Fruit fly (Drosophila melanogaster) whole organism, embryonic: ENCODE data around the gene CG43307.

Source experiments
- Aef1 ChIP-seq: fragments of 200-800 bp; sonication (Bioruptor generic); IDR thresholded peaks from 3 replicates; pipeline ENCODE4 v1.3.6; 2022; ENCODE audit warnings: missing biosample characterization, missing genetic modification characterization
- Bteb2 ChIP-seq: fragments of 200-800 bp; sonication (Bioruptor generic); optimal IDR thresholded peaks from 2 replicates; lab custom pipeline; 2016; ENCODE audit warnings: missing biosample characterization, missing genetic modification characterization
- CG10565 ChIP-seq: fragments of 200-800 bp; sonication (Bioruptor generic); optimal IDR thresholded peaks from 3 replicates; lab custom pipeline; 2016; ENCODE audit warnings: missing biosample characterization, mild to moderate bottlenecking, missing genetic modification characterization
- CG11723 ChIP-seq: fragments of 200-800 bp; sonication (Bioruptor generic); optimal IDR thresholded peaks from 2 replicates; lab custom pipeline; 2017; ENCODE audit warnings: missing biosample characterization, mild to moderate bottlenecking, missing genetic modification characterization
- CG13287 ChIP-seq: fragments of 200-800 bp; sonication (Bioruptor generic); IDR thresholded peaks from 2 replicates; pipeline ENCODE4 v1.3.6; 2022; ENCODE audit warnings: missing biosample characterization, missing genetic modification characterization; ENCODE audit not compliant: partially characterized antibody
- CG14860 ChIP-seq: fragments of 200-800 bp; sonication (Bioruptor generic); IDR thresholded peaks from 3 replicates; pipeline ENCODE4 v1.3.6; 2022; ENCODE audit warnings: missing biosample characterization, missing genetic modification characterization; ENCODE audit not compliant: partially characterized antibody
- CG15073 ChIP-seq: fragments of 200-800 bp; sonication (Bioruptor generic); optimal IDR thresholded peaks from 2 replicates; lab custom pipeline; 2016; ENCODE audit warnings: missing biosample characterization, missing genetic modification characterization
- CG16779 ChIP-seq: fragments of 200-800 bp; sonication (Bioruptor generic); IDR thresholded peaks from 2 replicates; pipeline ENCODE4 v1.3.6; 2022; ENCODE audit warnings: missing biosample characterization, missing genetic modification characterization
- CG16815 ChIP-seq: fragments of 200-800 bp; sonication (Bioruptor generic); optimal IDR thresholded peaks from 3 replicates; lab custom pipeline; 2017; ENCODE audit warnings: missing biosample characterization, mild to moderate bottlenecking, missing genetic modification characterization
- CG17328 ChIP-seq: fragments of 200-800 bp; sonication (Bioruptor generic); IDR thresholded peaks from 2 replicates; pipeline ENCODE4 v1.3.6; 2022; ENCODE audit warnings: missing biosample characterization, missing genetic modification characterization
- CG18262 ChIP-seq: fragments of 200-800 bp; optimal IDR thresholded peaks from 3 replicates; lab custom pipeline; 2019; ENCODE audit warnings: missing biosample characterization, mild to moderate bottlenecking, missing genetic modification characterization, moderate library complexity
- CG1832 ChIP-seq: fragments of 200-800 bp; sonication (Bioruptor generic); optimal IDR thresholded peaks from 2 replicates; lab custom pipeline; 2017; ENCODE audit warnings: missing biosample characterization, mild to moderate bottlenecking, missing genetic modification characterization, inconsistent platforms
- CG2120 ChIP-seq: fragments of 200-800 bp; sonication (Bioruptor generic); optimal IDR thresholded peaks from 3 replicates; lab custom pipeline; 2016; ENCODE audit warnings: missing biosample characterization, missing genetic modification characterization
- CG31224 ChIP-seq: fragments of 200-800 bp; sonication (Bioruptor generic); IDR thresholded peaks from 2 replicates; pipeline ENCODE4 v1.3.6; 2022; ENCODE audit warnings: missing biosample characterization, missing genetic modification characterization
- CG32532 ChIP-seq: fragments of 200-800 bp; sonication (Bioruptor generic); IDR thresholded peaks from 2 replicates; pipeline ENCODE4 v1.3.6; 2022; ENCODE audit warnings: missing biosample characterization, missing genetic modification characterization
- CG32767 ChIP-seq: fragments of 200-800 bp; sonication (Bioruptor generic); IDR thresholded peaks from 2 replicates; pipeline ENCODE4 v1.3.6; 2022; ENCODE audit warnings: missing biosample characterization, missing genetic modification characterization
- CG4854 ChIP-seq: fragments of 200-800 bp; sonication (Bioruptor generic); optimal IDR thresholded peaks from 2 replicates; lab custom pipeline; 2016; ENCODE audit warnings: missing biosample characterization, missing genetic modification characterization, inconsistent platforms
- CG6254 ChIP-seq: fragments of 200-800 bp; sonication (Bioruptor generic); optimal IDR thresholded peaks from 3 replicates; lab custom pipeline; 2017; ENCODE audit warnings: mild to moderate bottlenecking, missing biosample characterization, missing genetic modification reagents, missing genetic modification characterization
- CG7963 ChIP-seq: fragments of 200-800 bp; sonication (Bioruptor generic); IDR thresholded peaks from 3 replicates; pipeline ENCODE4 v1.3.6; 2022; ENCODE audit warnings: missing biosample characterization, missing genetic modification characterization; ENCODE audit not compliant: partially characterized antibody
- Chrac-16 ChIP-seq: fragments of 200-800 bp; sonication (Bioruptor generic); optimal IDR thresholded peaks from 3 replicates; lab custom pipeline; 2016; ENCODE audit warnings: missing biosample characterization, missing genetic modification characterization
- Dbx ChIP-seq: fragments of 200-800 bp; sonication (Bioruptor generic); IDR thresholded peaks from 3 replicates; pipeline ENCODE4 v1.3.6; 2022; ENCODE audit warnings: missing biosample characterization, missing genetic modification characterization
- Doc3 ChIP-seq: fragments of 200-800 bp; sonication (Bioruptor generic); IDR thresholded peaks from 3 replicates; pipeline ENCODE4 v1.3.6; 2022; ENCODE audit warnings: missing biosample characterization, missing genetic modification characterization; ENCODE audit not compliant: partially characterized antibody
- MTF-1 ChIP-seq: fragments of 200-800 bp; sonication (Bioruptor generic); optimal IDR thresholded peaks from 2 replicates; lab custom pipeline; 2018; ENCODE audit warnings: missing biosample characterization, mild to moderate bottlenecking, missing genetic modification characterization, borderline replicate concordance
- Med ChIP-seq: fragments of 200-800 bp; sonication (Bioruptor generic); peaks from one replicate; lab custom pipeline; 2016; ENCODE audit warnings: missing biosample characterization, missing genetic modification characterization, mild to moderate bottlenecking, inconsistent platforms, moderate library complexity
- NfI ChIP-seq: fragments of 200-800 bp; sonication (Bioruptor generic); optimal IDR thresholded peaks from 3 replicates; lab custom pipeline; 2018; ENCODE audit warnings: missing biosample characterization, mild to moderate bottlenecking, missing genetic modification characterization, moderate library complexity
- Oaz ChIP-seq: fragments of 200-800 bp; sonication (Bioruptor generic); IDR thresholded peaks from 2 replicates; pipeline ENCODE4 v1.3.6; 2022; ENCODE audit warnings: missing biosample characterization, missing genetic modification characterization
- Opbp ChIP-seq: fragments of 200-800 bp; sonication (Bioruptor generic); IDR thresholded peaks from 3 replicates; pipeline ENCODE4 v1.3.6; 2022; ENCODE audit warnings: missing biosample characterization, missing genetic modification characterization; ENCODE audit not compliant: partially characterized antibody
- Ravus ChIP-seq: fragments of 200-800 bp; sonication (Bioruptor generic); IDR thresholded peaks from 2 replicates; pipeline ENCODE4 v1.3.6; 2022; ENCODE audit warnings: missing biosample characterization, missing genetic modification characterization
- Vsx1 ChIP-seq: fragments of 200-800 bp; sonication (Bioruptor generic); optimal IDR thresholded peaks from 2 replicates; lab custom pipeline; 2017; ENCODE audit warnings: missing biosample characterization, mild to moderate bottlenecking, missing genetic modification characterization, missing genetic modification reagents
- abd-A ChIP-seq: fragments of 200-800 bp; sonication (Bioruptor generic); optimal IDR thresholded peaks from 3 replicates; lab custom pipeline; 2019; ENCODE audit warnings: missing biosample characterization, mild to moderate bottlenecking, missing genetic modification characterization, moderate library complexity
- bbx ChIP-seq: fragments of 200-800 bp; sonication (Bioruptor generic); IDR thresholded peaks from 2 replicates; pipeline ENCODE4 v1.3.6; 2022; ENCODE audit warnings: missing biosample characterization, missing genetic modification characterization; ENCODE audit not compliant: partially characterized antibody
- crol ChIP-seq: fragments of 200-800 bp; sonication (Bioruptor generic); IDR thresholded peaks from 2 replicates; pipeline ENCODE4 v1.3.6; 2022; ENCODE audit warnings: missing biosample characterization, missing genetic modification characterization
- kay ChIP-seq: fragments of 200-800 bp; sonication (Bioruptor generic); optimal IDR thresholded peaks from 2 replicates; lab custom pipeline; 2016; ENCODE audit warnings: missing biosample characterization, missing genetic modification characterization
- klu ChIP-seq: fragments of 200-800 bp; sonication (Bioruptor generic); IDR thresholded peaks from 2 replicates; pipeline ENCODE4 v1.3.6; 2022; ENCODE audit warnings: missing biosample characterization, missing genetic modification characterization
- lbe ChIP-seq: fragments of 200-800 bp; sonication (Bioruptor generic); optimal IDR thresholded peaks from 2 replicates; lab custom pipeline; 2016; ENCODE audit warnings: missing biosample characterization, mild to moderate bottlenecking, missing genetic modification characterization
- mam ChIP-seq: fragments of 200-800 bp; sonication (Bioruptor generic); optimal IDR thresholded peaks from 3 replicates; lab custom pipeline; 2016; ENCODE audit warnings: missing biosample characterization, missing genetic modification characterization
- mld ChIP-seq: fragments of 200-800 bp; sonication (Bioruptor generic); IDR thresholded peaks from 3 replicates; pipeline ENCODE4 v1.3.6; 2022; ENCODE audit warnings: missing biosample characterization, missing genetic modification characterization; ENCODE audit not compliant: partially characterized antibody
- onecut ChIP-seq: fragments of 200-800 bp; sonication (Bioruptor generic); IDR thresholded peaks from 2 replicates; pipeline ENCODE4 v1.3.6; 2022; ENCODE audit warnings: missing biosample characterization, missing genetic modification characterization
- schlank ChIP-seq: fragments of 200-800 bp; sonication (Bioruptor generic); optimal IDR thresholded peaks from 2 replicates; lab custom pipeline; 2018; ENCODE audit warnings: missing biosample characterization, mild to moderate bottlenecking, missing genetic modification characterization
- scrt ChIP-seq: fragments of 200-800 bp; sonication (Bioruptor generic); optimal IDR thresholded peaks from 2 replicates; lab custom pipeline; 2018; ENCODE audit warnings: missing biosample characterization, mild to moderate bottlenecking, missing genetic modification characterization, moderate library complexity
- sd ChIP-seq: fragments of 200-800 bp; sonication (Bioruptor generic); optimal IDR thresholded peaks from 3 replicates; lab custom pipeline; 2018; ENCODE audit warnings: missing biosample characterization, mild to moderate bottlenecking, missing genetic modification characterization, moderate library complexity
- sna ChIP-seq: fragments of 200-800 bp; sonication (Bioruptor generic); IDR thresholded peaks from 2 replicates; pipeline ENCODE4 v1.3.6; 2022; ENCODE audit warnings: missing biosample characterization, missing genetic modification characterization; ENCODE audit not compliant: partially characterized antibody
- tll ChIP-seq, 2 experiments: fragments of 200-800 bp in 1 of 2; fragments of >200 bp in 1 of 2; sonication (Bioruptor generic) in 1 of 2; optimal IDR thresholded peaks; 2 replicates each; lab custom pipeline; 2017 to 2019; ENCODE audit warnings: missing biosample characterization in 2 of 2, missing genetic modification characterization in 2 of 2, mild to moderate bottlenecking in 1 of 2, moderate library complexity in 1 of 2
- ttk ChIP-seq: fragments of 200-800 bp; sonication (Bioruptor generic); IDR thresholded peaks from 2 replicates; pipeline ENCODE4 v2.1.2; 2022; ENCODE audit warnings: missing biosample characterization, missing genetic modification characterization
- zen ChIP-seq: fragments of 200-800 bp; sonication (Bioruptor generic); optimal IDR thresholded peaks from 3 replicates; lab custom pipeline; 2018; ENCODE audit warnings: missing biosample characterization, mild to moderate bottlenecking, missing genetic modification characterization, moderate library complexity
- zfh2 ChIP-seq: fragments of 200-800 bp; sonication (Bioruptor generic); optimal IDR thresholded peaks from 2 replicates; lab custom pipeline; 2016; ENCODE audit warnings: missing biosample characterization, missing genetic modification characterization

CG43307 gene

DNA sequence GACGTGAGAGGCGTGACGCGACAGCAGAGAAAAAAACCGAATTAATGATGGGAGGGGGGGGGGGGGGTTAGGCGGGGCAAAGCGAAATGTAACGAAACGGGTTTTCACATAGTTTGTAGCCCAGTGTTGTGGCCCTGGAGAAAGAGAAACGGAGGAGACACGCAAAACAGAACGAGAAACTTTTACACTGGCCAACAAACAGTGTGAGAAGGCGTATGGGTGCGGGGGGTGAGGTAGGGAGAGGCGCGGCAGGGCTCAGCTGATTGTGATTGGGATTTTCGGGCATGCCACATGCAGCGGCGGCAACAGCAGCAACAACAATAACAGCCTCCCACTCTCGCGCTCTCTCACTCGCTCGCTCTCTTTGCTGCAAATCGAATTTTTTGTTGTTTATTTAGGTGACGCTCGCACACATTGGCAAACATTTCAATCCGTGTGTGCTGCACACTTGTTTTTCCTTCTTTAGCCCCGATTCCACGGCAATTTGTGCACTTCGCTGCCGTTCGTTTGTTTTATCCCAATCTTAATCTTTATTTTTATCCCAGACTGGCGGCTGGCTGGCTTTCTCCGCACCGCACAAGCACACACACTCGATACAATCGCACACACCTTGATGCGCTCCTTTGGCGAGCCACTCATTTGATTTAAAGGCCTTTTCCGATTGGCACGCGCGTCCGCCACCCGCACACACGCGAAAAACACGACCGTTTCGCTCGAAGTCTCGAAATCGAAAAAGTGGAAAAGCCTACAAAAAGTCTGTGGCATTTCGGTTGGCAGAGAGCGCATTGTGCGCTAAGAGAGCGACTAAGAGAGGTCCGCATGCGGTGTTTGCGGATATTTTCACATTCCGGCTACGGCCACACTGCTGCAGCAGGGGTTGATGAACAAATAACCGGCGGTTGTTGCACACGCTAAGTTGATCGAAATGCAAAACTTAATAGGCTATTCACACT lies 11.7 kb upstream of the CG43307 start, which contains the start of gene CG9171 (continued):
- TF ChIP-seq CG18262 (tag; lab: Kevin White, UChicago) (no peak), NfI (GFP tag; lab: Kevin White, UChicago) (peak; percentile 0), CG7963 (GFP tag; lab: Robert Waterston, UW) (peak; percentile 51; the same call in 1 of the 3 replicates), Opbp (peak; percentile 51; the same call in 2 of the 3 replicates), CG4854 (no peak), Aef1 (GFP tag; lab: Robert Waterston, UW) (peak; percentile 39; the same call in 2 of the 3 replicates), CG13287 (GFP tag; lab: Robert Waterston, UW) (peak; percentile 50), CG16815 (no peak), Med (peak; percentile 90), Vsx1 (GFP tag; lab: Kevin White, UChicago) (peak; percentile 24), MTF-1 (GFP tag; lab: Kevin White, UChicago) (peak; percentile 44), lbe (GFP tag; lab: Kevin White, UChicago) (no peak), CG15073 (no peak), tll (GFP tag; optimal IDR thresholded peaks at IDR 0.05; lab: Kevin White, UChicago) (peak in 1 of 2 experiments; percentile 9), CG11723 (GFP tag; lab: Kevin White, UChicago) (no peak), scrt (peak; percentile 55), Ravus (no peak), sna (0 out of 2 replicates have a peak, but pooled peaks have one; percentile 32), ttk (GFP tag; lab: Robert Waterston, UW) (no peak), kay (GFP tag; lab: Kevin White, UChicago) (no peak), zen (peak; percentile 30), CG32532 (GFP tag; lab: Robert Waterston, UW) (peak; percentile 28; the same call in 1 of the 2 replicates), CG17328 (GFP tag; lab: Robert Waterston, UW) (0 out of 2 replicates have a peak, but pooled peaks have one; percentile 5), sd (tag; lab: Kevin White, UChicago) (peak; percentile 59), CG10565 (no peak), schlank (tag; lab: Kevin White, UChicago) (peak; percentile 0), CG31224 (GFP tag; lab: Robert Waterston, UW) (0 out of 2 replicates have a peak, but pooled peaks have one; percentile 0), CG16779 (GFP tag; lab: Robert Waterston, UW) (peak; percentile 65), Bteb2 (GFP tag; lab: Kevin White, UChicago) (no peak), CG14860 (GFP tag; lab: Robert Waterston, UW) (0 out of 3 replicates have a peak, but pooled peaks have one; percentile 15), Oaz (no peak), bbx (GFP tag; lab: Robert Waterston, UW) (peak; percentile 67), mld (GFP tag; lab: Robert Waterston, UW) (0 out of 3 replicates have a peak, but pooled peaks have one; percentile 52), Doc3 (GFP tag; lab: Robert Waterston, UW) (no peak), CG1832 (no peak), klu (GFP tag; lab: Robert Waterston, UW) (peak; percentile 17; the same call in 1 of the 2 replicates), Chrac-16 (GFP tag; lab: Kevin White, UChicago) (no peak), abd-A (tag; lab: Kevin White, UChicago) (peak; percentile 58), onecut (0 out of 2 replicates have a peak, but pooled peaks have one; percentile 3), CG6254 (GFP tag; lab: Kevin White, UChicago) (peak; percentile 15), zfh2 (no peak), mam (GFP tag; lab: Kevin White, UChicago) (peak; percentile 8), CG32767 (GFP tag; lab: Robert Waterston, UW) (no peak), CG2120 (GFP tag; lab: Kevin White, UChicago) (peak; percentile 50), crol (peak; percentile 99), Dbx (GFP tag; lab: Robert Waterston, UW) (peak; percentile 53; the same call in 2 of the 3 replicates)
